Worm (Caenorhabditis elegans): Measurements from ENCODE around the gene afmd-1.

- TF ChIP-seq C04F5.9 (tag; optimal IDR thresholded peaks at IDR 0.05) = no peak
- TF ChIP-seq nhr-237 (tag; optimal IDR thresholded peaks at IDR 0.05) = no peak
- TF ChIP-seq lin-13 (GFP tag; optimal IDR thresholded peaks at IDR 0.05) = no peak
- TF ChIP-seq efl-1 (optimal IDR thresholded peaks at IDR 0.05) = no peak
- TF ChIP-seq efl-1 (GFP tag; optimal IDR thresholded peaks at IDR 0.05 in 1 of 2) = no peak
- no peak for TF ChIP-seq nhr-28 (tag; optimal IDR thresholded peaks at IDR 0.05)
- no peak for TF ChIP-seq fkh-10 (GFP tag; optimal IDR thresholded peaks at IDR 0.05)
- TF ChIP-seq egl-27 (tag; optimal IDR thresholded peaks at IDR 0.05) = no peak
- TF ChIP-seq ztf-11 (tag; optimal IDR thresholded peaks at IDR 0.05) = no peak
- no peak for TF ChIP-seq unc-62 (GFP tag; optimal IDR thresholded peaks at IDR 0.05)
Measured at ce11 chrIV:7242220-7242789, 1.7 kb upstream of the afmd-1 start, which contains the start of gene gstk-2.
